Worm (Caenorhabditis elegans) whole organism, mixed stage, embryonic: ENCODE results near the gene srx-63.

Experiments
- M03D4.4 ChIP-seq: sonication (generic microtip); optimal IDR thresholded peaks from 2 replicates; lab custom pipeline; 2017; ENCODE audit warnings: mild to moderate bottlenecking, missing genetic modification characterization, missing compliant biosample characterization
- blmp-1 ChIP-seq: fragments of 150-350 bp; optimal IDR thresholded peaks from 2 replicates; lab custom pipeline; 2014; ENCODE audit warnings: missing biosample characterization, missing genetic modification characterization
- ceh-39 ChIP-seq: fragments of 150-350 bp; optimal IDR thresholded peaks from 2 replicates; lab custom pipeline; 2014; ENCODE audit warnings: missing biosample characterization, missing genetic modification characterization
- ceh-43 ChIP-seq: fragments of 200-800 bp; sonication (Bioruptor generic); optimal IDR thresholded peaks from 2 replicates; lab custom pipeline; 2018; ENCODE audit warnings: mild to moderate bottlenecking, missing genetic modification characterization, moderate library complexity, missing compliant biosample characterization
- ceh-83 ChIP-seq: fragments of 200-800 bp; sonication (Bioruptor generic); optimal IDR thresholded peaks from 2 replicates; lab custom pipeline; 2018; ENCODE audit warnings: mild to moderate bottlenecking, missing genetic modification characterization, missing compliant biosample characterization
- ces-1 ChIP-seq: fragments of 150-350 bp; optimal IDR thresholded peaks from 2 replicates; lab custom pipeline; 2014; ENCODE audit warnings: missing biosample characterization, missing genetic modification reagents, missing genetic modification characterization
- cnd-1 ChIP-seq: fragments of 200-800 bp; sonication (Bioruptor generic); optimal IDR thresholded peaks from 2 replicates; lab custom pipeline; 2018; ENCODE audit warnings: mild to moderate bottlenecking, missing genetic modification characterization, missing compliant biosample characterization
- drap-1 ChIP-seq: fragments of 200-800 bp; sonication (Bioruptor generic); optimal IDR thresholded peaks from 3 replicates; lab custom pipeline; 2018; ENCODE audit warnings: mild to moderate bottlenecking, missing genetic modification characterization, missing compliant biosample characterization
- elt-1 ChIP-seq: sonication (generic microtip); optimal IDR thresholded peaks from 2 replicates; lab custom pipeline; 2017; ENCODE audit warnings: missing genetic modification characterization, mild to moderate bottlenecking, missing compliant biosample characterization, antibody characterized with exemption, moderate library complexity, borderline replicate concordance; ENCODE audit not compliant: insufficient read depth
- elt-3 ChIP-seq: fragments of 150-350 bp; optimal IDR thresholded peaks from 2 replicates; lab custom pipeline; 2014; ENCODE audit warnings: missing biosample characterization, missing genetic modification characterization
- flh-1 ChIP-seq: fragments of 200-800 bp; sonication (Bioruptor generic); optimal IDR thresholded peaks from 2 replicates; lab custom pipeline; 2018; ENCODE audit warnings: mild to moderate bottlenecking, missing genetic modification characterization, moderate library complexity, missing compliant biosample characterization
- ham-2 ChIP-seq: fragments of 200-800 bp; sonication (Bioruptor generic); optimal IDR thresholded peaks from 2 replicates; lab custom pipeline; 2018; ENCODE audit warnings: mild to moderate bottlenecking, missing genetic modification characterization, missing compliant biosample characterization
- hlh-1 ChIP-seq: fragments of 150-350 bp; optimal IDR thresholded peaks from 2 replicates; lab custom pipeline; 2014; ENCODE audit warnings: missing biosample characterization, missing genetic modification reagents, missing genetic modification characterization
- lin-13 ChIP-seq: fragments of 150-350 bp; optimal IDR thresholded peaks from 2 replicates; lab custom pipeline; 2014; ENCODE audit warnings: missing biosample characterization, missing genetic modification characterization
- lin-32 ChIP-seq: fragments of 200-800 bp; sonication (Bioruptor generic); optimal IDR thresholded peaks from 2 replicates; lab custom pipeline; 2018; ENCODE audit warnings: mild to moderate bottlenecking, missing genetic modification characterization, missing compliant biosample characterization
- lsy-2 ChIP-seq: fragments of 150-350 bp; optimal IDR thresholded peaks from 2 replicates; lab custom pipeline; 2014; ENCODE audit warnings: missing biosample characterization, missing genetic modification characterization
- mep-1 ChIP-seq: fragments of 150-350 bp; optimal IDR thresholded peaks from 2 replicates; lab custom pipeline; 2017; ENCODE audit warnings: missing biosample characterization, missing genetic modification reagents, missing genetic modification characterization, inconsistent platforms
- mls-2 ChIP-seq: sonication (generic microtip); optimal IDR thresholded peaks from 2 replicates; lab custom pipeline; 2016; ENCODE audit warnings: mild to moderate bottlenecking, missing genetic modification characterization, moderate library complexity, missing compliant biosample characterization
- nhr-12 ChIP-seq: fragments of 150-350 bp; optimal IDR thresholded peaks from 2 replicates; lab custom pipeline; 2014; ENCODE audit warnings: missing biosample characterization, missing genetic modification characterization
- nhr-2 ChIP-seq: fragments of 150-350 bp; optimal IDR thresholded peaks from 2 replicates; lab custom pipeline; 2014; ENCODE audit warnings: missing biosample characterization, missing genetic modification characterization
- nhr-237 ChIP-seq: fragments of 150-350 bp; optimal IDR thresholded peaks from 2 replicates; lab custom pipeline; 2014; ENCODE audit warnings: missing biosample characterization, missing genetic modification characterization
- nhr-28 ChIP-seq: fragments of 150-350 bp; optimal IDR thresholded peaks from 2 replicates; lab custom pipeline; 2014; ENCODE audit warnings: missing biosample characterization, missing genetic modification characterization
- nhr-76 ChIP-seq: sonication (generic microtip); optimal IDR thresholded peaks from 2 replicates; lab custom pipeline; 2017; ENCODE audit warnings: missing biosample characterization, missing genetic modification characterization
- pha-4 ChIP-seq: fragments of 150-350 bp; optimal IDR thresholded peaks from 2 replicates; lab custom pipeline; 2018; ENCODE audit warnings: missing biosample characterization, missing genetic modification reagents, missing genetic modification characterization
- sem-2 ChIP-seq: fragments of 200-800 bp; sonication (Bioruptor generic); optimal IDR thresholded peaks from 2 replicates; lab custom pipeline; 2018; ENCODE audit warnings: mild to moderate bottlenecking, missing genetic modification characterization, missing compliant biosample characterization
- snpc-4 ChIP-seq: fragments of 150-350 bp; optimal IDR thresholded peaks from 2 replicates; lab custom pipeline; 2014; ENCODE audit warnings: missing biosample characterization, missing genetic modification characterization
- sptf-1 ChIP-seq: sonication (generic microtip); optimal IDR thresholded peaks from 2 replicates; lab custom pipeline; 2017; ENCODE audit warnings: mild to moderate bottlenecking, missing genetic modification characterization, moderate library complexity, missing compliant biosample characterization
- unc-120 ChIP-seq: sonication (generic microtip); optimal IDR thresholded peaks from 2 replicates; lab custom pipeline; 2017; ENCODE audit warnings: missing genetic modification characterization, missing compliant biosample characterization; ENCODE audit not compliant: poor library complexity, severe bottlenecking
- unc-39 ChIP-seq: fragments of 150-350 bp; optimal IDR thresholded peaks from 2 replicates; lab custom pipeline; 2014; ENCODE audit warnings: missing biosample characterization, missing genetic modification characterization
- unc-62 ChIP-seq: fragments of 150-350 bp; optimal IDR thresholded peaks from 2 replicates; lab custom pipeline; 2014; ENCODE audit warnings: missing biosample characterization, missing genetic modification reagents, missing genetic modification characterization
- zip-8 ChIP-seq: fragments of 150-350 bp; optimal IDR thresholded peaks from 2 replicates; lab custom pipeline; 2014; ENCODE audit warnings: missing biosample characterization, missing genetic modification characterization
- ztf-11 ChIP-seq: fragments of 150-350 bp; optimal IDR thresholded peaks from 2 replicates; lab custom pipeline; 2014; ENCODE audit warnings: missing biosample characterization, missing genetic modification characterization

Gene srx-63

ce11 chrV:3941860-3942259, 10.4 kb downstream of the srx-63 start, which contains the start of gene cyp-35B2:
TSS of gene cyp-35B2 (plus strand) at chrV:3942160.
- TF ChIP-seq blmp-1 (tag; lab: Kevin White, UChicago) (no peak), ceh-43 (GFP tag; lab: Kevin White, UChicago) (no peak), elt-1 (tag; lab: Kevin White, UChicago) (no peak), snpc-4 (no peak), nhr-28 (tag; lab: Kevin White, UChicago) (no peak), drap-1 (GFP tag; lab: Kevin White, UChicago) (no peak), flh-1 (no peak), unc-120 (tag; lab: Kevin White, UChicago) (no peak), lsy-2 (no peak), hlh-1 (tag; lab: Kevin White, UChicago) (no peak), elt-3 (no peak), unc-62 (GFP tag; lab: Kevin White, UChicago) (no peak), unc-39 (tag; lab: Kevin White, UChicago) (no peak), sptf-1 (no peak), ztf-11 (tag; lab: Kevin White, UChicago) (no peak), ham-2 (no peak)
- TF ChIP-seq, all 35 proteins: peak for 0

- TF ChIP-seq unc-62 (GFP tag; lab: Kevin White, UChicago) (no peak), ztf-11 (tag; lab: Kevin White, UChicago) (no peak), unc-120 (tag; lab: Kevin White, UChicago) (no peak), nhr-2 (tag; lab: Kevin White, UChicago) (no peak), mep-1 (tag; lab: Kevin White, UChicago) (no peak), nhr-76 (tag; lab: Kevin White, UChicago) (no peak), unc-39 (tag; lab: Kevin White, UChicago) (no peak), M03D4.4 (tag; lab: Kevin White, UChicago) (no peak), drap-1 (GFP tag; lab: Kevin White, UChicago) (no peak), flh-1 (no peak), lsy-2 (no peak), ceh-83 (no peak), sem-2 (GFP tag; lab: Kevin White, UChicago) (no peak), zip-8 (tag; lab: Kevin White, UChicago) (no peak), nhr-237 (tag; lab: Kevin White, UChicago) (no peak), pha-4 (tag; lab: Kevin White, UChicago) (no peak), ham-2 (no peak), lin-13 (tag; lab: Kevin White, UChicago) (no peak)
Measured at ce11 chrV:3943364-3943763, 11.9 kb downstream of the srx-63 start.

ce11 chrV:3945053-3945452, 13.6 kb downstream of the srx-63 start, which contains the start of gene cyp-35B3:
TSS of gene cyp-35B3 (plus strand) at chrV:3945353.
- TF ChIP-seq mls-2 (tag; lab: Kevin White, UChicago) (no peak), lin-32 (GFP tag; lab: Kevin White, UChicago) (no peak), nhr-237 (tag; lab: Kevin White, UChicago) (no peak), cnd-1 (tag; lab: Kevin White, UChicago) (no peak), ceh-39 (tag; lab: Kevin White, UChicago) (no peak), blmp-1 (tag; lab: Kevin White, UChicago) (no peak)

- TF ChIP-seq ceh-83: no peak
- TF ChIP-seq pha-4 (tag; lab: Kevin White, UChicago): no peak
- TF ChIP-seq flh-1: no peak
- no peak for TF ChIP-seq nhr-12
- no peak for TF ChIP-seq unc-39 (tag; lab: Kevin White, UChicago)
Measured at ce11 chrV:3949723-3950122, 18.3 kb downstream of the srx-63 start, which contains the start of gene dach-1. TSS of gene dach-1 (plus strand) at chrV:3950023.

ce11 chrV:3953739-3954138, 22.3 kb downstream of the srx-63 start, which contains the start of gene str-247:
TSS of gene str-247 (plus strand) at chrV:3954039.
- TF ChIP-seq ztf-11 (tag; lab: Kevin White, UChicago) (no peak), mls-2 (tag; lab: Kevin White, UChicago) (no peak), nhr-76 (tag; lab: Kevin White, UChicago) (no peak), zip-8 (tag; lab: Kevin White, UChicago) (no peak), M03D4.4 (tag; lab: Kevin White, UChicago) (no peak), ceh-43 (GFP tag; lab: Kevin White, UChicago) (no peak), nhr-237 (tag; lab: Kevin White, UChicago) (no peak), ceh-39 (tag; lab: Kevin White, UChicago) (no peak), lsy-2 (no peak), ham-2 (no peak), blmp-1 (tag; lab: Kevin White, UChicago) (no peak), unc-62 (GFP tag; lab: Kevin White, UChicago) (no peak), snpc-4 (no peak), flh-1 (no peak), sem-2 (GFP tag; lab: Kevin White, UChicago) (no peak), lin-13 (tag; lab: Kevin White, UChicago) (no peak), elt-3 (no peak), mep-1 (tag; lab: Kevin White, UChicago) (no peak), ces-1 (GFP tag; lab: Kevin White, UChicago) (no peak), drap-1 (GFP tag; lab: Kevin White, UChicago) (no peak)
- TF ChIP-seq, all 35 proteins: peak for 0
